Fruit fly (Drosophila melanogaster) whole organism, embryonic: ENCODE measurements around the gene caup.
A peak's percentile ranks its signal among the peaks of the same experiment; 100 is the strongest.

Source experiments
- Adf1 ChIP-seq: fragments of 200-800 bp; sonication (Bioruptor generic); IDR thresholded peaks from 2 replicates; pipeline ENCODE4 v1.3.6; 2022; ENCODE audit warnings: missing biosample characterization, missing genetic modification characterization
- Aef1 ChIP-seq: fragments of 200-800 bp; sonication (Bioruptor generic); IDR thresholded peaks from 3 replicates; pipeline ENCODE4 v1.3.6; 2022; ENCODE audit warnings: missing biosample characterization, missing genetic modification characterization
- Atf6 ChIP-seq: fragments of 200-800 bp; sonication (Bioruptor generic); IDR thresholded peaks from 2 replicates; pipeline ENCODE4 v1.3.6; 2022; ENCODE audit warnings: missing biosample characterization, missing genetic modification characterization
- CG10267 ChIP-seq: fragments of 200-800 bp; sonication (Bioruptor generic); optimal IDR thresholded peaks from 2 replicates; lab custom pipeline; 2018; ENCODE audit warnings: missing biosample characterization, mild to moderate bottlenecking, missing genetic modification characterization, moderate library complexity
- CG10431 ChIP-seq: fragments of 200-800 bp; sonication (Bioruptor generic); optimal IDR thresholded peaks from 3 replicates; lab custom pipeline; 2018; ENCODE audit warnings: missing biosample characterization, mild to moderate bottlenecking, missing genetic modification characterization
- CG10462 ChIP-seq: fragments of 200-800 bp; sonication (Bioruptor generic); optimal IDR thresholded peaks from 2 replicates; lab custom pipeline; 2016; ENCODE audit warnings: missing biosample characterization, missing genetic modification characterization
- CG11093 ChIP-seq: fragments of 200-800 bp; sonication (Bioruptor generic); IDR thresholded peaks from 3 replicates; pipeline ENCODE4 v1.3.6; 2022; ENCODE audit warnings: missing biosample characterization, missing genetic modification characterization
- CG11247 ChIP-seq: fragments of 200-800 bp; sonication (Bioruptor generic); IDR thresholded peaks from 2 replicates; pipeline ENCODE4 v1.3.6; 2022; ENCODE audit warnings: missing biosample characterization, missing genetic modification characterization
- CG12104 ChIP-seq: fragments of 200-800 bp; sonication (Bioruptor generic); optimal IDR thresholded peaks from 3 replicates; lab custom pipeline; 2016; ENCODE audit warnings: missing biosample characterization, missing genetic modification characterization
- CG13775 ChIP-seq: fragments of 200-800 bp; sonication (Bioruptor generic); optimal IDR thresholded peaks from 3 replicates; lab custom pipeline; 2017; ENCODE audit warnings: missing biosample characterization, mild to moderate bottlenecking, missing genetic modification characterization
- CG13894 ChIP-seq: fragments of 200-800 bp; sonication (Bioruptor generic); optimal IDR thresholded peaks from 3 replicates; lab custom pipeline; 2018; ENCODE audit warnings: missing biosample characterization, mild to moderate bottlenecking, missing genetic modification characterization, moderate library complexity
- CG14050 ChIP-seq: fragments of 200-800 bp; sonication (Bioruptor generic); IDR thresholded peaks from 3 replicates; pipeline ENCODE4 v1.3.6; 2022; ENCODE audit warnings: missing biosample characterization, missing genetic modification characterization
- CG15514 ChIP-seq: fragments of 200-800 bp; sonication (Bioruptor generic); optimal IDR thresholded peaks from 3 replicates; lab custom pipeline; 2017; ENCODE audit warnings: missing biosample characterization, missing genetic modification characterization, mild to moderate bottlenecking, moderate library complexity, missing genetic modification reagents
- CG18599 ChIP-seq: fragments of 200-800 bp; sonication (Bioruptor generic); optimal IDR thresholded peaks from 3 replicates; lab custom pipeline; 2017; ENCODE audit warnings: missing biosample characterization, missing genetic modification characterization, mild to moderate bottlenecking, moderate library complexity, missing genetic modification reagents
- CG3163 ChIP-seq: fragments of 200-800 bp; sonication (Bioruptor generic); optimal IDR thresholded peaks from 3 replicates; lab custom pipeline; 2016; ENCODE audit warnings: missing biosample characterization, missing genetic modification characterization
- CG32772 ChIP-seq: fragments of 200-800 bp; sonication (Bioruptor generic); IDR thresholded peaks from 2 replicates; pipeline ENCODE4 v1.3.6; 2022; ENCODE audit warnings: missing biosample characterization, missing genetic modification characterization
- CG3281 ChIP-seq: fragments of 200-800 bp; sonication (Bioruptor generic); optimal IDR thresholded peaks from 3 replicates; lab custom pipeline; 2017; ENCODE audit warnings: missing biosample characterization, mild to moderate bottlenecking, missing genetic modification characterization
- CG5180 ChIP-seq: fragments of 200-800 bp; sonication (Bioruptor generic); optimal IDR thresholded peaks from 3 replicates; lab custom pipeline; 2017; ENCODE audit warnings: missing biosample characterization, missing genetic modification characterization, mild to moderate bottlenecking, moderate library complexity, missing genetic modification reagents
- CG7357 ChIP-seq: fragments of 200-800 bp; sonication (Bioruptor generic); IDR thresholded peaks from 3 replicates; pipeline ENCODE4 v1.3.6; 2022; ENCODE audit warnings: missing biosample characterization, missing genetic modification characterization
- CG7745 ChIP-seq: fragments of 200-800 bp; sonication (Bioruptor generic); optimal IDR thresholded peaks from 2 replicates; lab custom pipeline; 2018; ENCODE audit warnings: missing biosample characterization, mild to moderate bottlenecking, missing genetic modification characterization, moderate library complexity
- CG7839 ChIP-seq: fragments of 200-800 bp; sonication (Bioruptor generic); optimal IDR thresholded peaks from 3 replicates; lab custom pipeline; 2018; ENCODE audit warnings: missing biosample characterization, mild to moderate bottlenecking, missing genetic modification characterization, moderate library complexity
- CG8388 ChIP-seq: fragments of 200-800 bp; sonication (Bioruptor generic); optimal IDR thresholded peaks from 2 replicates; lab custom pipeline; 2019; ENCODE audit warnings: missing biosample characterization, mild to moderate bottlenecking, missing genetic modification characterization, moderate library complexity
- D19B ChIP-seq: fragments of 200-800 bp; sonication (Bioruptor generic); optimal IDR thresholded peaks from 2 replicates; lab custom pipeline; 2017; ENCODE audit warnings: missing biosample characterization, mild to moderate bottlenecking, missing genetic modification characterization
- Dll ChIP-seq: fragments of 200-800 bp; sonication (Bioruptor generic); IDR thresholded peaks from 4 replicates; pipeline ENCODE4 v1.3.6; 2022; ENCODE audit warnings: missing biosample characterization, missing genetic modification characterization; ENCODE audit not compliant: partially characterized antibody
- Doc2 ChIP-seq: fragments of 200-800 bp; sonication (Bioruptor generic); IDR thresholded peaks from 2 replicates; pipeline ENCODE4 v1.3.6; 2022; ENCODE audit warnings: missing biosample characterization, missing genetic modification characterization
- MESR4 ChIP-seq: fragments of 200-800 bp; sonication (Bioruptor generic); optimal IDR thresholded peaks from 2 replicates; lab custom pipeline; 2018; ENCODE audit warnings: missing biosample characterization, mild to moderate bottlenecking, missing genetic modification characterization, moderate library complexity
- Max ChIP-seq: fragments of 200-800 bp; sonication (Bioruptor generic); optimal IDR thresholded peaks from 2 replicates; lab custom pipeline; 2016; ENCODE audit warnings: missing biosample characterization, mild to moderate bottlenecking, missing genetic modification characterization
- Mes4 ChIP-seq: fragments of 200-800 bp; sonication (Bioruptor generic); optimal IDR thresholded peaks from 2 replicates; lab custom pipeline; 2016; ENCODE audit warnings: missing biosample characterization, missing genetic modification characterization
- Neu2 ChIP-seq: fragments of 200-800 bp; sonication (Bioruptor generic); optimal IDR thresholded peaks from 3 replicates; lab custom pipeline; 2016; ENCODE audit warnings: missing biosample characterization, missing genetic modification characterization, borderline replicate concordance
- Side ChIP-seq: fragments of 200-800 bp; sonication (Bioruptor generic); optimal IDR thresholded peaks from 2 replicates; lab custom pipeline; 2016; ENCODE audit warnings: missing biosample characterization, missing genetic modification characterization
- Sox100B ChIP-seq: fragments of 200-800 bp; sonication (Bioruptor generic); optimal IDR thresholded peaks from 3 replicates; lab custom pipeline; 2018; ENCODE audit warnings: missing biosample characterization, mild to moderate bottlenecking, missing genetic modification characterization
- Ssrp ChIP-seq: fragments of 200-800 bp; sonication (Bioruptor generic); optimal IDR thresholded peaks from 2 replicates; lab custom pipeline; 2018; ENCODE audit warnings: missing biosample characterization, mild to moderate bottlenecking, missing genetic modification characterization, moderate library complexity
- TFAM ChIP-seq: fragments of 200-800 bp; sonication (Bioruptor generic); optimal IDR thresholded peaks from 2 replicates; lab custom pipeline; 2017; ENCODE audit warnings: missing biosample characterization, missing genetic modification characterization, inconsistent platforms
- dan ChIP-seq: fragments of 200-800 bp; sonication (Bioruptor generic); IDR thresholded peaks from 2 replicates; pipeline ENCODE4 v1.3.6; 2022; ENCODE audit warnings: missing biosample characterization, missing genetic modification characterization
- dimm ChIP-seq: fragments of 200-800 bp; sonication (Bioruptor generic); IDR thresholded peaks from 2 replicates; pipeline ENCODE4 v1.3.6; 2022; ENCODE audit warnings: missing biosample characterization, missing genetic modification characterization
- dmrt99B ChIP-seq: fragments of 200-800 bp; sonication (Bioruptor generic); optimal IDR thresholded peaks from 2 replicates; lab custom pipeline; 2018; ENCODE audit warnings: missing biosample characterization, mild to moderate bottlenecking, missing genetic modification characterization, moderate library complexity
- eve ChIP-seq, 2 experiments: fragments of >200 bp; optimal IDR thresholded peaks; 2 replicates each; lab custom pipeline; 2017; ENCODE audit warnings: missing biosample characterization in 2 of 2, missing genetic modification characterization in 2 of 2
- gce ChIP-seq: fragments of 200-800 bp; sonication (Bioruptor generic); IDR thresholded peaks from 3 replicates; pipeline ENCODE4 v1.3.6; 2022; ENCODE audit warnings: missing biosample characterization, missing genetic modification characterization
- gem ChIP-seq: fragments of 200-800 bp; sonication (Bioruptor generic); optimal IDR thresholded peaks from 2 replicates; lab custom pipeline; 2019; ENCODE audit warnings: missing biosample characterization, mild to moderate bottlenecking, missing genetic modification characterization, moderate library complexity
- kni ChIP-seq: fragments of 200-800 bp; sonication (Bioruptor generic); optimal IDR thresholded peaks from 3 replicates; lab custom pipeline; 2017; ENCODE audit warnings: mild to moderate bottlenecking, missing biosample characterization, missing genetic modification reagents, missing genetic modification characterization
- mld ChIP-seq: fragments of 200-800 bp; sonication (Bioruptor generic); IDR thresholded peaks from 3 replicates; pipeline ENCODE4 v1.3.6; 2022; ENCODE audit warnings: missing biosample characterization, missing genetic modification characterization; ENCODE audit not compliant: partially characterized antibody
- otp ChIP-seq: fragments of 200-800 bp; sonication (Bioruptor generic); IDR thresholded peaks from 3 replicates; pipeline ENCODE4, ENCODE4 v1.3.6; 2022; ENCODE audit warnings: missing biosample characterization, missing genetic modification characterization
- phol ChIP-seq: fragments of 200-800 bp; sonication (Bioruptor generic); optimal IDR thresholded peaks from 3 replicates; lab custom pipeline; 2018; ENCODE audit warnings: missing biosample characterization, mild to moderate bottlenecking, missing genetic modification characterization, moderate library complexity
- pnt ChIP-seq: fragments of 200-800 bp; sonication (Bioruptor generic); optimal IDR thresholded peaks from 3 replicates; lab custom pipeline; 2016; ENCODE audit warnings: missing biosample characterization, missing genetic modification characterization
- ranshi ChIP-seq: fragments of 200-800 bp; sonication (Bioruptor generic); IDR thresholded peaks from 2 replicates; pipeline ENCODE4 v1.3.6; 2022; ENCODE audit warnings: missing biosample characterization, missing genetic modification characterization
- stc ChIP-seq: fragments of 200-800 bp; sonication (Bioruptor generic); IDR thresholded peaks from 2 replicates; pipeline ENCODE4 v1.3.6; 2022; ENCODE audit warnings: missing biosample characterization, missing genetic modification characterization
- twi ChIP-seq: fragments of 200-800 bp; optimal IDR thresholded peaks from 2 replicates; lab custom pipeline; 2019; ENCODE audit warnings: missing biosample characterization, mild to moderate bottlenecking, missing genetic modification characterization, moderate library complexity
- unc-4 ChIP-seq: fragments of 200-800 bp; sonication (Bioruptor generic); IDR thresholded peaks from 2 replicates; pipeline ENCODE4 v1.3.6; 2022; ENCODE audit warnings: missing biosample characterization, missing genetic modification characterization; ENCODE audit not compliant: partially characterized antibody
- vfl ChIP-seq: fragments of 200-800 bp; sonication (Bioruptor generic); optimal IDR thresholded peaks from 2 replicates; lab custom pipeline; 2016; ENCODE audit warnings: missing biosample characterization, missing genetic modification characterization
- wor ChIP-seq: fragments of 200-800 bp; sonication (Bioruptor generic); IDR thresholded peaks from 2 replicates; pipeline ENCODE4 v1.3.6; 2022; ENCODE audit warnings: missing biosample characterization, missing genetic modification characterization

The caup gene

dm6 chr3L:12589972-12590606, 19.3 kb upstream of the caup start (continued):
- TF ChIP-seq gem: peak; percentile 56
- no peak for TF ChIP-seq ranshi (GFP tag; lab: Robert Waterston, UW)
- no peak for TF ChIP-seq mld (GFP tag; lab: Robert Waterston, UW)
- TF ChIP-seq CG8388 (GFP tag; lab: Kevin White, UChicago): peak; percentile 90
- no peak for TF ChIP-seq vfl (GFP tag; lab: Kevin White, UChicago)
- no peak for TF ChIP-seq Aef1 (GFP tag; lab: Robert Waterston, UW)
- TF ChIP-seq CG13775 (GFP tag; lab: Kevin White, UChicago): peak; percentile 37
- no peak for TF ChIP-seq Mes4
- TF ChIP-seq CG10267 (tag; lab: Kevin White, UChicago): peak; percentile 31
- no peak for TF ChIP-seq stc (GFP tag; lab: Robert Waterston, UW)
- TF ChIP-seq CG14050 (GFP tag; lab: Robert Waterston, UW): no peak
- TF ChIP-seq CG7839 (tag; lab: Kevin White, UChicago): peak; percentile 14
- TF ChIP-seq CG11093 (GFP tag; lab: Robert Waterston, UW): no peak
- TF ChIP-seq CG7357 (GFP tag; lab: Robert Waterston, UW): no peak
- peak; percentile 5 for TF ChIP-seq CG12104
- no peak for TF ChIP-seq Doc2 (GFP tag; lab: Robert Waterston, UW)
- TF ChIP-seq twi (tag; lab: Kevin White, UChicago): peak; percentile 20
- TF ChIP-seq CG5180: no peak
- TF ChIP-seq CG10431: no peak
- TF ChIP-seq CG10462 (GFP tag; lab: Kevin White, UChicago): no peak
- TF ChIP-seq D19B (GFP tag; lab: Kevin White, UChicago): no peak
- peak; percentile 16 for TF ChIP-seq Sox100B (GFP tag; lab: Kevin White, UChicago)
- TF ChIP-seq MESR4: no peak
- no peak for TF ChIP-seq CG18599 (GFP tag; lab: Kevin White, UChicago)
- TF ChIP-seq phol: peak; percentile 38
- no peak for TF ChIP-seq unc-4 (GFP tag; lab: Robert Waterston, UW)
- TF ChIP-seq Ssrp: peak; percentile 2
- no peak for TF ChIP-seq gce (GFP tag; lab: Robert Waterston, UW)
- TF ChIP-seq CG13894 (tag; lab: Kevin White, UChicago): no peak
- TF ChIP-seq CG3281 (GFP tag; lab: Kevin White, UChicago): no peak
- no peak for TF ChIP-seq Side
- TF ChIP-seq CG11247: no peak
- TF ChIP-seq eve (GFP tag; optimal IDR thresholded peaks at IDR 0.05; lab: Kevin White, UChicago): peak in 1 of 2 experiments; percentile 20
- no peak for TF ChIP-seq Max (GFP tag; lab: Kevin White, UChicago)
- no peak for TF ChIP-seq Neu2 (GFP tag; lab: Kevin White, UChicago)
- TF ChIP-seq pnt (GFP tag; lab: Kevin White, UChicago): no peak
- no peak for TF ChIP-seq CG7745
- no peak for TF ChIP-seq CG32772
- TF ChIP-seq kni (GFP tag; lab: Kevin White, UChicago): no peak
- TF ChIP-seq CG3163: no peak
- TF ChIP-seq CG15514 (GFP tag; lab: Kevin White, UChicago): no peak
- TF ChIP-seq Atf6 (GFP tag; lab: Robert Waterston, UW): no peak
- no peak for TF ChIP-seq dan
- TF ChIP-seq dmrt99B (tag; lab: Kevin White, UChicago): no peak
- TF ChIP-seq Adf1 (GFP tag; lab: Robert Waterston, UW): no peak
- no peak for TF ChIP-seq Dll
- no peak for TF ChIP-seq wor (GFP tag; lab: Robert Waterston, UW)
- TF ChIP-seq dimm (GFP tag; lab: Robert Waterston, UW): no peak
- no peak for TF ChIP-seq TFAM (GFP tag; lab: Kevin White, UChicago)
- 0 out of 3 replicates have a peak, but pooled peaks have one; percentile 32 for TF ChIP-seq otp (GFP tag; lab: Robert Waterston, UW)
